Worm (Caenorhabditis elegans) whole organism, L3 larva: ENCODE measurements around the gene C26B9.6.

Source experiments
- ceh-82 ChIP-seq: fragments of 150-350 bp; optimal IDR thresholded peaks from 2 replicates; lab custom pipeline; 2014; ENCODE audit warnings: missing biosample characterization, missing genetic modification characterization
- fos-1 ChIP-seq: fragments of 150-350 bp; optimal IDR thresholded peaks from 2 replicates; lab custom pipeline; 2014; ENCODE audit warnings: missing biosample characterization, missing genetic modification characterization
- nhr-28 ChIP-seq: fragments of 150-350 bp; optimal IDR thresholded peaks from 2 replicates; lab custom pipeline; 2014; ENCODE audit warnings: missing biosample characterization, missing genetic modification characterization
- unc-39 ChIP-seq: sonication (generic microtip); optimal IDR thresholded peaks from 4 replicates; lab custom pipeline; 2017; ENCODE audit warnings: missing biosample characterization, missing genetic modification characterization
- ztf-11 ChIP-seq: fragments of 150-350 bp; optimal IDR thresholded peaks from 2 replicates; lab custom pipeline; 2014; ENCODE audit warnings: missing biosample characterization, missing genetic modification characterization
- ztf-4 ChIP-seq: fragments of 150-350 bp; optimal IDR thresholded peaks from 2 replicates; lab custom pipeline; 2014; ENCODE audit warnings: missing biosample characterization, missing genetic modification characterization

DNA sequence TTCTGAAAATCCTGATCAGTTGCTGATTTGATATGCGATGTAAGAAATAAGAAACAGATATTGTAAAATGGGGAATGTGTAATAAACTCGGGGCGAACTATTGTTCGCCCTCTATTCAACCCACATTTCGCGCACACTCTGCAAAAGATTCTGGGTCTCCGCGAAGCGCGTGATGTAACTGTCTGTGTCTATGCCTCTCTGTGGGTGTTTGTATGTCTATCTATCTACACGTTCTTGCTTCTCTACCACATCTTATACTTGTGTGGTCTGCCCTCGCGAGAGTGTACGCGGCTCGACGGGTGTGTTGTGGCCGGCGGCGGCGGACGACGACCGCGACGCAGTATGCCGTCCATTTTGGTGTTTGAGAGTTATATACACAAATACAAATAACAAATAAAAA, 1.2 kb upstream of the C26B9.6 start:
- TF ChIP-seq ztf-4 (tag; lab: Kevin White, UChicago) (no peak), ztf-11 (tag; lab: Kevin White, UChicago) (no peak), ceh-82 (tag; lab: Kevin White, UChicago) (no peak), nhr-28 (no peak), fos-1 (tag; lab: Kevin White, UChicago) (no peak), unc-39 (tag; lab: Kevin White, UChicago) (no peak)
